Worm (Caenorhabditis elegans) whole organism, early embryonic: ENCODE results near the gene F08B12.4.

Experiments used
- ama-1 ChIP-seq: fragments of 150-350 bp; optimal IDR thresholded peaks from 2 replicates; lab custom pipeline; 2014
- ceh-36 ChIP-seq: sonication (generic microtip); optimal IDR thresholded peaks from 2 replicates; lab custom pipeline; 2016; ENCODE audit warnings: missing genetic modification characterization, inconsistent platforms, missing compliant biosample characterization
- hmbx-1 ChIP-seq: sonication (generic microtip); optimal IDR thresholded peaks from 2 replicates; lab custom pipeline; 2016; ENCODE audit warnings: mild to moderate bottlenecking, missing genetic modification characterization, missing compliant biosample characterization
- hmg-4 ChIP-seq: fragments of 200-800 bp; sonication (Bioruptor generic); optimal IDR thresholded peaks from 2 replicates; lab custom pipeline; 2018; ENCODE audit warnings: mild to moderate bottlenecking, missing genetic modification characterization, missing compliant biosample characterization
- sea-1 ChIP-seq: fragments of 200-800 bp; sonication (Bioruptor generic); conservative IDR thresholded peaks from 2 replicates; pipeline ENCODE4 v1.3.6; 2022; ENCODE audit warnings: missing genetic modification characterization, missing compliant biosample characterization
- tbx-11 ChIP-seq: fragments of 200-800 bp; sonication (Bioruptor generic); IDR thresholded peaks from 2 replicates; pipeline ENCODE4 v1.3.6; 2022; ENCODE audit warnings: missing genetic modification characterization, missing compliant biosample characterization

- TF ChIP-seq ama-1 (lab: Kevin White, UChicago) (no peak), ceh-36 (tag; lab: Kevin White, UChicago) (no peak), sea-1 (no peak), hmbx-1 (tag; lab: Kevin White, UChicago) (no peak), hmg-4 (GFP tag; lab: Kevin White, UChicago) (no peak), tbx-11 (no peak)
Measured at ce11 chrX:11383359-11383758, 24.2 kb downstream of the F08B12.4 start.
